Fruit fly (Drosophila melanogaster) whole organism, adult: Measurements from ENCODE around the gene CG14535.

Source experiments
- CG11617 ChIP-seq: fragments of 200-800 bp; sonication (Bioruptor generic); optimal IDR thresholded peaks from 2 replicates; lab custom pipeline; 2017; ENCODE audit warnings: mild to moderate bottlenecking, missing biosample characterization, missing genetic modification reagents, missing genetic modification characterization
- Mnt ChIP-seq: fragments of 200-800 bp; sonication (Bioruptor generic); optimal IDR thresholded peaks from 2 replicates; lab custom pipeline; 2016; ENCODE audit warnings: missing biosample characterization, mild to moderate bottlenecking, missing genetic modification characterization

DNA sequence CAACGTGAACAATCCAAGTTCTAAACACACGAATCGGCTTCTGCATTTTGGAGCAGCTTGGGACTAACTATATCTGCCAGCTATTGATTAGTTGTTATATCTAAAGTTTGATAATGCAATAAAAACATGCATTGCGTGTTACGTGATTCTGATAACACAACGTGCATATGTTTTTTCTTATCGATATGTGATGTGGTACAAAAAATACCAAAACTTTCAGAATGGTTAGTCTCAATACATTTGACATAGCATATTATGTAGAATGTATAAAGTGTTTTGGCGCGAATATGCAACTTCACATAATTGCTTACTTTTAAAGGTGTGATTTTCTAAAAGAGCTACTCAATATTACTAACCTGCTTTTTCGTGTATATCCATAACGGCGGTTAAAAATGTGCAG, 30.7 kb upstream of the CG14535 start:
- TF ChIP-seq CG11617 (GFP tag; lab: Kevin White, UChicago): peak; percentile 54
- peak; percentile 46 for TF ChIP-seq Mnt (GFP tag; lab: Kevin White, UChicago)
